Fruit fly (Drosophila melanogaster) whole organism, embryonic: ENCODE results near the gene inaE.

Experiments used
- Atf3 ChIP-seq: fragments of 200-800 bp; sonication (Bioruptor generic); optimal IDR thresholded peaks from 3 replicates; lab custom pipeline; 2016; ENCODE audit warnings: missing biosample characterization, missing genetic modification characterization
- Bdp1 ChIP-seq: fragments of 200-800 bp; sonication (Bioruptor generic); optimal IDR thresholded peaks from 3 replicates; lab custom pipeline; 2016; ENCODE audit warnings: missing biosample characterization, missing genetic modification characterization
- CG10959 ChIP-seq: fragments of 200-800 bp; sonication (Bioruptor generic); IDR thresholded peaks from 2 replicates; pipeline ENCODE4 v1.3.6; 2022; ENCODE audit warnings: missing biosample characterization, missing genetic modification characterization
- CG11398 ChIP-seq: fragments of 200-800 bp; sonication (Bioruptor generic); optimal IDR thresholded peaks from 2 replicates; lab custom pipeline; 2016; ENCODE audit warnings: missing biosample characterization, missing genetic modification characterization
- CG1233 ChIP-seq: fragments of 200-800 bp; sonication (Bioruptor generic); optimal IDR thresholded peaks from 4 replicates; lab custom pipeline; 2018; ENCODE audit warnings: missing biosample characterization, mild to moderate bottlenecking, missing genetic modification characterization
- CG12659 ChIP-seq: fragments of 200-800 bp; sonication (Bioruptor generic); optimal IDR thresholded peaks from 3 replicates; lab custom pipeline; 2017; ENCODE audit warnings: mild to moderate bottlenecking, missing biosample characterization, missing genetic modification reagents, missing genetic modification characterization
- CG12769 ChIP-seq: fragments of 200-800 bp; sonication (Bioruptor generic); optimal IDR thresholded peaks from 2 replicates; lab custom pipeline; 2019; ENCODE audit warnings: missing biosample characterization, mild to moderate bottlenecking, missing genetic modification characterization, moderate library complexity
- CG17328 ChIP-seq: fragments of 200-800 bp; sonication (Bioruptor generic); IDR thresholded peaks from 2 replicates; pipeline ENCODE4 v1.3.6; 2022; ENCODE audit warnings: missing biosample characterization, missing genetic modification characterization
- CG1792 ChIP-seq: fragments of 200-800 bp; sonication (Bioruptor generic); optimal IDR thresholded peaks from 2 replicates; lab custom pipeline; 2016; ENCODE audit warnings: missing biosample characterization, missing genetic modification characterization
- CG18262 ChIP-seq: fragments of 200-800 bp; optimal IDR thresholded peaks from 3 replicates; lab custom pipeline; 2019; ENCODE audit warnings: missing biosample characterization, mild to moderate bottlenecking, missing genetic modification characterization, moderate library complexity
- CG30431 ChIP-seq: fragments of 200-800 bp; sonication (Bioruptor generic); optimal IDR thresholded peaks from 2 replicates; lab custom pipeline; 2017; ENCODE audit warnings: missing biosample characterization, missing genetic modification characterization
- CG31441 ChIP-seq: fragments of 200-800 bp; sonication (Bioruptor generic); IDR thresholded peaks from 2 replicates; pipeline ENCODE4 v1.3.6; 2022; ENCODE audit warnings: missing biosample characterization, missing genetic modification characterization
- CG3726 ChIP-seq: fragments of 200-800 bp; sonication (Bioruptor generic); IDR thresholded peaks from 3 replicates; pipeline ENCODE4, ENCODE4 v1.3.6; 2022; ENCODE audit warnings: missing biosample characterization, missing genetic modification characterization
- CG3995 ChIP-seq: fragments of 200-800 bp; sonication (Bioruptor generic); optimal IDR thresholded peaks from 3 replicates; lab custom pipeline; 2016; ENCODE audit warnings: missing biosample characterization, missing genetic modification characterization
- CG5180 ChIP-seq: fragments of 200-800 bp; sonication (Bioruptor generic); optimal IDR thresholded peaks from 3 replicates; lab custom pipeline; 2017; ENCODE audit warnings: missing biosample characterization, missing genetic modification characterization, mild to moderate bottlenecking, moderate library complexity, missing genetic modification reagents
- CG6654 ChIP-seq: fragments of 200-800 bp; sonication (Bioruptor generic); optimal IDR thresholded peaks from 2 replicates; lab custom pipeline; 2017; ENCODE audit warnings: missing biosample characterization, mild to moderate bottlenecking, missing genetic modification characterization
- CG6791 ChIP-seq: fragments of 200-800 bp; sonication (Bioruptor generic); IDR thresholded peaks from 3 replicates; pipeline ENCODE4 v1.3.6; 2022; ENCODE audit warnings: missing biosample characterization, missing genetic modification characterization; ENCODE audit not compliant: partially characterized antibody
- CG7357 ChIP-seq: fragments of 200-800 bp; sonication (Bioruptor generic); IDR thresholded peaks from 3 replicates; pipeline ENCODE4 v1.3.6; 2022; ENCODE audit warnings: missing biosample characterization, missing genetic modification characterization
- CG7556 ChIP-seq: fragments of 200-800 bp; sonication (Bioruptor generic); optimal IDR thresholded peaks from 2 replicates; lab custom pipeline; 2017; ENCODE audit warnings: missing biosample characterization, mild to moderate bottlenecking, missing genetic modification characterization
- CG8388 ChIP-seq: fragments of 200-800 bp; sonication (Bioruptor generic); optimal IDR thresholded peaks from 2 replicates; lab custom pipeline; 2019; ENCODE audit warnings: missing biosample characterization, mild to moderate bottlenecking, missing genetic modification characterization, moderate library complexity
- CoRest ChIP-seq: fragments of 200-800 bp; sonication (Bioruptor generic); optimal IDR thresholded peaks from 3 replicates; lab custom pipeline; 2018; ENCODE audit warnings: missing biosample characterization, mild to moderate bottlenecking, missing genetic modification characterization, moderate library complexity
- Dbx ChIP-seq: fragments of 200-800 bp; sonication (Bioruptor generic); IDR thresholded peaks from 3 replicates; pipeline ENCODE4 v1.3.6; 2022; ENCODE audit warnings: missing biosample characterization, missing genetic modification characterization
- HLH4C ChIP-seq: fragments of 200-800 bp; sonication (Bioruptor generic); IDR thresholded peaks from 3 replicates; pipeline ENCODE4 v1.3.6; 2022; ENCODE audit warnings: missing biosample characterization, missing genetic modification characterization; ENCODE audit not compliant: partially characterized antibody
- Max ChIP-seq: fragments of 200-800 bp; sonication (Bioruptor generic); optimal IDR thresholded peaks from 2 replicates; lab custom pipeline; 2016; ENCODE audit warnings: missing biosample characterization, mild to moderate bottlenecking, missing genetic modification characterization
- NK7.1 ChIP-seq: fragments of 200-800 bp; sonication (Bioruptor generic); optimal IDR thresholded peaks from 3 replicates; lab custom pipeline; 2016; ENCODE audit warnings: missing biosample characterization, missing genetic modification characterization
- NfI ChIP-seq: fragments of 200-800 bp; sonication (Bioruptor generic); optimal IDR thresholded peaks from 3 replicates; lab custom pipeline; 2018; ENCODE audit warnings: missing biosample characterization, mild to moderate bottlenecking, missing genetic modification characterization, moderate library complexity
- ac ChIP-seq: fragments of 200-800 bp; sonication (Bioruptor generic); optimal IDR thresholded peaks from 3 replicates; lab custom pipeline; 2017; ENCODE audit warnings: missing biosample characterization, mild to moderate bottlenecking, missing genetic modification characterization
- bcd ChIP-seq: fragments of 200-800 bp; sonication (Bioruptor generic); optimal IDR thresholded peaks from 2 replicates; lab custom pipeline; 2017; ENCODE audit warnings: missing biosample characterization, mild to moderate bottlenecking, missing genetic modification characterization
- cas ChIP-seq: fragments of 200-800 bp; sonication (Bioruptor generic); IDR thresholded peaks from 2 replicates; pipeline ENCODE4 v1.3.6; 2022; ENCODE audit warnings: missing biosample characterization, missing genetic modification characterization
- cato ChIP-seq: fragments of 200-800 bp; sonication (Bioruptor generic); optimal IDR thresholded peaks from 2 replicates; lab custom pipeline; 2016; ENCODE audit warnings: missing biosample characterization, missing genetic modification characterization, borderline replicate concordance
- crp ChIP-seq, 2 experiments: fragments of 200-800 bp; sonication (Bioruptor generic); optimal IDR thresholded peaks; 2 replicates in 1 of 2; 3 replicates in 1 of 2; lab custom pipeline; 2017; ENCODE audit warnings: missing biosample characterization in 2 of 2, missing genetic modification characterization in 2 of 2, mild to moderate bottlenecking in 1 of 2, moderate library complexity in 1 of 2
- fd96Cb ChIP-seq: fragments of 200-800 bp; sonication (Bioruptor generic); optimal IDR thresholded peaks from 2 replicates; lab custom pipeline; 2018; ENCODE audit warnings: missing biosample characterization, mild to moderate bottlenecking, missing genetic modification characterization, moderate library complexity
- gem ChIP-seq: fragments of 200-800 bp; sonication (Bioruptor generic); optimal IDR thresholded peaks from 2 replicates; lab custom pipeline; 2019; ENCODE audit warnings: missing biosample characterization, mild to moderate bottlenecking, missing genetic modification characterization, moderate library complexity
- ind ChIP-seq: fragments of 200-800 bp; sonication (Bioruptor generic); optimal IDR thresholded peaks from 3 replicates; lab custom pipeline; 2016; ENCODE audit warnings: missing biosample characterization, missing genetic modification characterization
- lmd ChIP-seq: fragments of 200-800 bp; sonication (Bioruptor generic); IDR thresholded peaks from 2 replicates; pipeline ENCODE4 v1.3.6; 2022; ENCODE audit warnings: missing biosample characterization, missing genetic modification characterization
- lov ChIP-seq, 2 experiments: fragments of 200-800 bp in 1 of 2; fragments of >200 bp in 1 of 2; sonication (Bioruptor generic) in 1 of 2; IDR thresholded peaks in 1 of 2; optimal IDR thresholded peaks in 1 of 2; 2 replicates in 1 of 2; 3 replicates in 1 of 2; pipeline versions ENCODE4 v1.3.6 to Lab custom; 2017 to 2022; ENCODE audit warnings: missing biosample characterization in 1 of 2, missing genetic modification characterization in 1 of 2
- nau ChIP-seq: fragments of 200-800 bp; sonication (Bioruptor generic); optimal IDR thresholded peaks from 3 replicates; lab custom pipeline; 2017; ENCODE audit warnings: missing biosample characterization, mild to moderate bottlenecking, missing genetic modification characterization, missing genetic modification reagents
- nom ChIP-seq: fragments of 200-800 bp; sonication (Bioruptor generic); optimal IDR thresholded peaks from 2 replicates; lab custom pipeline; 2017; ENCODE audit warnings: missing biosample characterization, missing genetic modification characterization, mild to moderate bottlenecking, moderate library complexity, missing genetic modification reagents
- odd ChIP-seq: fragments of 200-800 bp; sonication (Bioruptor generic); optimal IDR thresholded peaks from 2 replicates; lab custom pipeline; 2017; ENCODE audit warnings: missing biosample characterization, mild to moderate bottlenecking, missing genetic modification characterization
- pb ChIP-seq: fragments of 200-800 bp; sonication (Bioruptor generic); optimal IDR thresholded peaks from 3 replicates; lab custom pipeline; 2016; ENCODE audit warnings: missing biosample characterization, missing genetic modification characterization
- pita ChIP-seq: fragments of 200-800 bp; sonication (Bioruptor generic); optimal IDR thresholded peaks from 2 replicates; lab custom pipeline; 2017; ENCODE audit warnings: missing biosample characterization, mild to moderate bottlenecking, missing genetic modification characterization
- row ChIP-seq: fragments of 200-800 bp; sonication (Bioruptor generic); IDR thresholded peaks from 3 replicates; pipeline ENCODE4 v1.3.6; 2022; ENCODE audit warnings: missing biosample characterization, missing genetic modification characterization
- sqz ChIP-seq: fragments of 200-800 bp; sonication (Bioruptor generic); optimal IDR thresholded peaks from 3 replicates; lab custom pipeline; 2018; ENCODE audit warnings: missing biosample characterization, mild to moderate bottlenecking, missing genetic modification characterization
- ttk ChIP-seq: fragments of 200-800 bp; sonication (Bioruptor generic); IDR thresholded peaks from 2 replicates; pipeline ENCODE4 v2.1.2; 2022; ENCODE audit warnings: missing biosample characterization, missing genetic modification characterization
- unpg ChIP-seq: fragments of 200-800 bp; sonication (Bioruptor generic); optimal IDR thresholded peaks from 3 replicates; lab custom pipeline; 2018; ENCODE audit warnings: missing biosample characterization, mild to moderate bottlenecking, missing genetic modification characterization, moderate library complexity
- usp ChIP-seq: fragments of >200 bp; optimal IDR thresholded peaks from 2 replicates; lab custom pipeline; 2017; ENCODE audit warnings: missing biosample characterization, missing genetic modification characterization
- zfh2 ChIP-seq: fragments of 200-800 bp; sonication (Bioruptor generic); optimal IDR thresholded peaks from 2 replicates; lab custom pipeline; 2016; ENCODE audit warnings: missing biosample characterization, missing genetic modification characterization

The inaE gene

DNA sequence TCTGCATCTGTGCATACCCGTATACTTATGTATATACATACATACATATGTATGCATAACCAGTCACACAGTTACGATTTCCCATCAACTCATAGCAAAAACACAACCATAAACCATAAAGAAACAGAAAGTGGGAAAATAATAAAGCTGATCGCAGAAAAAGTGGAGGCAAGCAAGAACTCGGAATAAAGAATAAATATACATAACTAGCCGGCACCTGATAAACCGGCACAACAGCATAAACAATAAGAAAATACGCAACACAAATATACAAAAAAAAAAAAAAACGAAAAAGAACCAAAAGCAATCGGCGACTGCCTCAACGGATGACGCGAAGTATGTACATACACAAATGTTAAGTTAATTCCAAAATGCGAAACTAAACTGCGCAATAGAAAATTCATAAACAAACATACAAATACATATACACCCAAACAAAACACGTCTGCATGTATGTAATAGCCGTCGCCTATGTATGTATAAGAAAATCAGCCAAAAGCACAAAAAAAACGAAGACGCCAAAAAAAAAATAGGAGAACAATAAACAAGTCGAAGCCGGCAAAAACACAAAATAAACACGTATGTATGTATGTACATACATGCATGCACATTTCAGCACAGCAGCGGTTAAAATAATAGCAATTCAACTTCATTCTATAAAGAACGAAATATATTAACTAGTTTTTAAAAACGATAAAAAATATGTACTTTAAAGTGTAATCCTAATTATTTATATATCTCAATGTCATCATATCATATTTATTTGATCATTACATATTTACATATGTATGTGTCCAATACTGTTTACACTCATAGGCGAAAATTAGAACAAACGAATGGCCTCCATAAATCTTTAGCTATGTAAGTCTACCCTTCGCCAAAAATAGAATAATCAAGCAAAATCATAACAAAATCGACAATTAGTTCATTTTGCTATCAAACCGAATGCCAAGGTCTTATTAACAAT, 34.3 kb upstream of the inaE start (continued):
- TF ChIP-seq CG3995 (no peak), CG7556 (peak; percentile 86), usp (no peak), ac (GFP tag; lab: Kevin White, UChicago) (no peak), zfh2 (peak; percentile 17), odd (GFP tag; lab: Kevin White, UChicago) (peak; percentile 50), Dbx (GFP tag; lab: Robert Waterston, UW) (peak; percentile 80), ind (peak; percentile 58), CG31441 (GFP tag; lab: Robert Waterston, UW) (peak; percentile 82), nau (GFP tag; lab: Kevin White, UChicago) (peak; percentile 17), unpg (GFP tag; lab: Kevin White, UChicago) (peak; percentile 78), NK7.1 (GFP tag; lab: Kevin White, UChicago) (no peak), ttk (GFP tag; lab: Robert Waterston, UW) (peak; percentile 51), CG1233 (GFP tag; lab: Kevin White, UChicago) (peak; percentile 29), CG11398 (GFP tag; lab: Kevin White, UChicago) (no peak), CG18262 (tag; lab: Kevin White, UChicago) (peak; percentile 74), CG12659 (GFP tag; lab: Kevin White, UChicago) (peak; percentile 74), Bdp1 (no peak), CG12769 (tag; lab: Kevin White, UChicago) (peak; percentile 73), pita (no peak), CG7357 (GFP tag; lab: Robert Waterston, UW) (peak; percentile 65), gem (tag; lab: Kevin White, UChicago) (peak; percentile 87), CG5180 (GFP tag; lab: Kevin White, UChicago) (peak; percentile 33), cas (GFP tag; lab: Robert Waterston, UW) (peak; percentile 59; the same call in 1 of the 2 replicates), CG8388 (GFP tag; lab: Kevin White, UChicago) (peak; percentile 59), CG17328 (GFP tag; lab: Robert Waterston, UW) (peak; percentile 50), Max (GFP tag; lab: Kevin White, UChicago) (no peak), sqz (peak; percentile 82), CG30431 (GFP tag; lab: Kevin White, UChicago) (no peak), CG10959 (GFP tag; lab: Robert Waterston, UW) (no peak), Atf3 (GFP tag; lab: Kevin White, UChicago) (peak; percentile 7), lov (optimal IDR thresholded peaks at IDR 0.05; lab: Kevin White, UChicago) (no peak), lov (GFP tag; IDR thresholded peaks at IDR 0.05; lab: Robert Waterston, UW) (no peak), CG1792 (GFP tag; lab: Kevin White, UChicago) (peak; percentile 39), CoRest (tag; lab: Kevin White, UChicago) (peak; percentile 80), fd96Cb (peak; percentile 43), CG6654 (GFP tag; lab: Kevin White, UChicago) (no peak), nom (GFP tag; lab: Kevin White, UChicago) (peak; percentile 75), CG3726 (GFP tag; lab: Robert Waterston, UW) (peak; percentile 54; the same call in 1 of the 3 replicates), cato (GFP tag; lab: Kevin White, UChicago) (no peak), NfI (GFP tag; lab: Kevin White, UChicago) (peak; percentile 67), CG6791 (no peak), pb (no peak), crp (GFP tag; optimal IDR thresholded peaks at IDR 0.05; lab: Kevin White, UChicago) (no peak), bcd (GFP tag; lab: Kevin White, UChicago) (peak; percentile 65), HLH4C (GFP tag; lab: Robert Waterston, UW) (no peak), row (GFP tag; lab: Robert Waterston, UW) (peak; percentile 82), lmd (GFP tag; lab: Robert Waterston, UW) (peak; percentile 80)
